Fruit fly (Drosophila melanogaster) whole organism, embryonic: Measurements from ENCODE around the gene Atat.

Source experiments
- CG10543 ChIP-seq: fragments of 200-800 bp; sonication (Bioruptor generic); optimal IDR thresholded peaks from 3 replicates; lab custom pipeline; 2017; ENCODE audit warnings: missing biosample characterization, mild to moderate bottlenecking, missing genetic modification characterization, moderate library complexity
- CG12071 ChIP-seq: fragments of 200-800 bp; sonication (Bioruptor generic); optimal IDR thresholded peaks from 3 replicates; lab custom pipeline; 2018; ENCODE audit warnings: missing biosample characterization, mild to moderate bottlenecking, missing genetic modification characterization
- CG12155 ChIP-seq: fragments of 200-800 bp; sonication (Bioruptor generic); optimal IDR thresholded peaks from 3 replicates; lab custom pipeline; 2016; ENCODE audit warnings: missing biosample characterization, missing genetic modification characterization
- CG12744 ChIP-seq: fragments of 200-800 bp; sonication (Bioruptor generic); optimal IDR thresholded peaks from 2 replicates; lab custom pipeline; 2016; ENCODE audit warnings: missing biosample characterization, missing genetic modification characterization
- CG12942 ChIP-seq: fragments of 200-800 bp; sonication (Bioruptor generic); optimal IDR thresholded peaks from 3 replicates; lab custom pipeline; 2016; ENCODE audit warnings: missing biosample characterization, missing genetic modification characterization
- CG13894 ChIP-seq: fragments of 200-800 bp; sonication (Bioruptor generic); optimal IDR thresholded peaks from 3 replicates; lab custom pipeline; 2018; ENCODE audit warnings: missing biosample characterization, mild to moderate bottlenecking, missing genetic modification characterization, moderate library complexity
- CG14441 ChIP-seq: fragments of 200-800 bp; sonication (Bioruptor generic); IDR thresholded peaks from 2 replicates; pipeline ENCODE4 v1.3.6; 2022; ENCODE audit warnings: missing biosample characterization, missing genetic modification characterization
- CG30020 ChIP-seq: fragments of 200-800 bp; optimal IDR thresholded peaks from 2 replicates; lab custom pipeline; 2019; ENCODE audit warnings: missing biosample characterization, mild to moderate bottlenecking, missing genetic modification characterization, moderate library complexity
- CG34422 ChIP-seq: fragments of 200-800 bp; sonication (Bioruptor generic); IDR thresholded peaks from 3 replicates; pipeline ENCODE4 v1.3.6; 2022; ENCODE audit warnings: missing biosample characterization, missing genetic modification characterization
- CG4282 ChIP-seq: fragments of 200-800 bp; sonication (Bioruptor generic); optimal IDR thresholded peaks from 2 replicates; lab custom pipeline; 2016; ENCODE audit warnings: missing biosample characterization, missing genetic modification characterization
- CG7928 ChIP-seq: fragments of 200-800 bp; sonication (Bioruptor generic); optimal IDR thresholded peaks from 2 replicates; lab custom pipeline; 2017; ENCODE audit warnings: missing biosample characterization, mild to moderate bottlenecking, missing genetic modification characterization
- CG8281 ChIP-seq: fragments of 200-800 bp; sonication (Bioruptor generic); optimal IDR thresholded peaks from 2 replicates; lab custom pipeline; 2018; ENCODE audit warnings: missing biosample characterization, mild to moderate bottlenecking, missing genetic modification characterization, moderate library complexity
- CG8478 ChIP-seq: fragments of >200 bp; optimal IDR thresholded peaks from 2 replicates; lab custom pipeline; 2018
- CG9437 ChIP-seq: fragments of 200-800 bp; sonication (Bioruptor generic); optimal IDR thresholded peaks from 2 replicates; lab custom pipeline; 2018; ENCODE audit warnings: missing biosample characterization, mild to moderate bottlenecking, missing genetic modification characterization
- CG9932 ChIP-seq: fragments of 200-800 bp; sonication (Bioruptor generic); IDR thresholded peaks from 2 replicates; pipeline ENCODE4 v1.3.6; 2022; ENCODE audit warnings: missing biosample characterization, missing genetic modification characterization
- Deaf1 ChIP-seq: fragments of 200-800 bp; optimal IDR thresholded peaks from 3 replicates; lab custom pipeline; 2019; ENCODE audit warnings: missing biosample characterization, mild to moderate bottlenecking, missing genetic modification characterization, moderate library complexity
- Dfd ChIP-seq, 2 experiments: fragments of >200 bp; optimal IDR thresholded peaks; 2 replicates each; lab custom pipeline; 2017; ENCODE audit warnings: missing biosample characterization in 2 of 2, missing genetic modification characterization in 2 of 2
- Drgx ChIP-seq: fragments of 200-800 bp; sonication (Bioruptor generic); IDR thresholded peaks from 2 replicates; pipeline ENCODE4 v1.3.6; 2022; ENCODE audit warnings: missing biosample characterization, missing genetic modification characterization
- Fer2 ChIP-seq: fragments of 200-800 bp; sonication (Bioruptor generic); optimal IDR thresholded peaks from 2 replicates; lab custom pipeline; 2018; ENCODE audit warnings: missing biosample characterization, mild to moderate bottlenecking, missing genetic modification characterization, moderate library complexity
- H2.0 ChIP-seq: fragments of 200-800 bp; sonication (Bioruptor generic); IDR thresholded peaks from 2 replicates; pipeline ENCODE4 v1.3.6; 2022; ENCODE audit warnings: missing biosample characterization, missing genetic modification characterization
- Hand ChIP-seq: fragments of 200-800 bp; sonication (Bioruptor generic); optimal IDR thresholded peaks from 2 replicates; lab custom pipeline; 2017; ENCODE audit warnings: mild to moderate bottlenecking, missing biosample characterization, missing genetic modification reagents, missing genetic modification characterization
- Hmx ChIP-seq: fragments of 200-800 bp; sonication (Bioruptor generic); optimal IDR thresholded peaks from 2 replicates; lab custom pipeline; 2016; ENCODE audit warnings: missing biosample characterization, missing genetic modification characterization
- Hr3 ChIP-seq: fragments of 200-800 bp; sonication (Bioruptor generic); optimal IDR thresholded peaks from 3 replicates; lab custom pipeline; 2016; ENCODE audit warnings: missing biosample characterization, missing genetic modification characterization
- Jarid2 ChIP-seq: fragments of 200-800 bp; sonication (Bioruptor generic); optimal IDR thresholded peaks from 3 replicates; lab custom pipeline; 2017; ENCODE audit warnings: mild to moderate bottlenecking, missing biosample characterization, missing genetic modification reagents, missing genetic modification characterization
- Lim3 ChIP-seq: fragments of 200-800 bp; sonication (Bioruptor generic); IDR thresholded peaks from 2 replicates; pipeline ENCODE4 v1.3.6; 2022; ENCODE audit warnings: missing biosample characterization, missing genetic modification characterization
- Mad ChIP-seq: fragments of 200-800 bp; sonication (Bioruptor generic); optimal IDR thresholded peaks from 2 replicates; lab custom pipeline; 2016; ENCODE audit warnings: missing biosample characterization, missing genetic modification characterization
- Ptx1 ChIP-seq: fragments of 200-800 bp; sonication (Bioruptor generic); IDR thresholded peaks from 2 replicates; pipeline ENCODE4 v1.3.6; 2022; ENCODE audit warnings: missing biosample characterization, missing genetic modification characterization
- Rx ChIP-seq: fragments of 200-800 bp; sonication (Bioruptor generic); IDR thresholded peaks from 2 replicates; pipeline ENCODE4 v1.3.6; 2022; ENCODE audit warnings: missing biosample characterization, missing genetic modification characterization
- Sry-δ ChIP-seq: fragments of 200-800 bp; sonication (Bioruptor generic); optimal IDR thresholded peaks from 2 replicates; lab custom pipeline; 2016; ENCODE audit warnings: missing biosample characterization, missing genetic modification characterization
- aop ChIP-seq: fragments of 200-800 bp; sonication (Bioruptor generic); IDR thresholded peaks from 2 replicates; pipeline ENCODE4 v1.3.6; 2022; ENCODE audit warnings: missing biosample characterization, missing genetic modification characterization
- corto ChIP-seq: fragments of 200-800 bp; sonication (Bioruptor generic); optimal IDR thresholded peaks from 2 replicates; lab custom pipeline; 2016; ENCODE audit warnings: missing biosample characterization, mild to moderate bottlenecking, missing genetic modification characterization, moderate library complexity
- crp ChIP-seq, 2 experiments: fragments of 200-800 bp; sonication (Bioruptor generic); optimal IDR thresholded peaks; 2 replicates in 1 of 2; 3 replicates in 1 of 2; lab custom pipeline; 2017; ENCODE audit warnings: missing biosample characterization in 2 of 2, missing genetic modification characterization in 2 of 2, mild to moderate bottlenecking in 1 of 2, moderate library complexity in 1 of 2
- dan ChIP-seq: fragments of 200-800 bp; sonication (Bioruptor generic); IDR thresholded peaks from 2 replicates; pipeline ENCODE4 v1.3.6; 2022; ENCODE audit warnings: missing biosample characterization, missing genetic modification characterization
- danr ChIP-seq: fragments of 200-800 bp; sonication (Bioruptor generic); IDR thresholded peaks from 2 replicates; pipeline ENCODE4 v1.3.6; 2022; ENCODE audit warnings: missing biosample characterization, missing genetic modification characterization
- dpn ChIP-seq, 2 experiments: fragments of 200-800 bp; sonication (Bioruptor generic); optimal IDR thresholded peaks; 3 replicates each; lab custom pipeline; 2016; ENCODE audit warnings: missing biosample characterization in 2 of 2, missing genetic modification characterization in 2 of 2
- ewg ChIP-seq: fragments of 200-800 bp; sonication (Bioruptor generic); optimal IDR thresholded peaks from 3 replicates; lab custom pipeline; 2017; ENCODE audit warnings: mild to moderate bottlenecking, missing biosample characterization, missing genetic modification reagents, missing genetic modification characterization
- fru ChIP-seq: fragments of >200 bp; optimal IDR thresholded peaks from 2 replicates; lab custom pipeline; 2017
- fu2 ChIP-seq: fragments of 200-800 bp; sonication (Bioruptor generic); optimal IDR thresholded peaks from 2 replicates; lab custom pipeline; 2016; ENCODE audit warnings: missing biosample characterization, missing genetic modification characterization
- gro ChIP-seq: fragments of 200-800 bp; sonication (Bioruptor generic); optimal IDR thresholded peaks from 2 replicates; lab custom pipeline; 2016; ENCODE audit warnings: missing biosample characterization, missing genetic modification characterization
- kay ChIP-seq: fragments of 200-800 bp; sonication (Bioruptor generic); optimal IDR thresholded peaks from 2 replicates; lab custom pipeline; 2016; ENCODE audit warnings: missing biosample characterization, missing genetic modification characterization
- knrl ChIP-seq: fragments of 200-800 bp; sonication (Bioruptor generic); IDR thresholded peaks from 3 replicates; pipeline ENCODE4 v1.3.6; 2022; ENCODE audit warnings: missing biosample characterization, missing genetic modification characterization; ENCODE audit not compliant: partially characterized antibody
- nau ChIP-seq: fragments of 200-800 bp; sonication (Bioruptor generic); optimal IDR thresholded peaks from 3 replicates; lab custom pipeline; 2017; ENCODE audit warnings: missing biosample characterization, mild to moderate bottlenecking, missing genetic modification characterization, missing genetic modification reagents
- nom ChIP-seq: fragments of 200-800 bp; sonication (Bioruptor generic); optimal IDR thresholded peaks from 2 replicates; lab custom pipeline; 2017; ENCODE audit warnings: missing biosample characterization, missing genetic modification characterization, mild to moderate bottlenecking, moderate library complexity, missing genetic modification reagents
- oc ChIP-seq: fragments of 200-800 bp; sonication (Bioruptor generic); optimal IDR thresholded peaks from 2 replicates; lab custom pipeline; 2018; ENCODE audit warnings: missing biosample characterization, mild to moderate bottlenecking, missing genetic modification characterization, moderate library complexity
- pfk ChIP-seq: fragments of 200-800 bp; sonication (Bioruptor generic); optimal IDR thresholded peaks from 2 replicates; lab custom pipeline; 2018; ENCODE audit warnings: missing biosample characterization, mild to moderate bottlenecking, missing genetic modification characterization, moderate library complexity
- schlank ChIP-seq: fragments of 200-800 bp; sonication (Bioruptor generic); optimal IDR thresholded peaks from 2 replicates; lab custom pipeline; 2018; ENCODE audit warnings: missing biosample characterization, mild to moderate bottlenecking, missing genetic modification characterization
- scrt ChIP-seq: fragments of 200-800 bp; sonication (Bioruptor generic); optimal IDR thresholded peaks from 2 replicates; lab custom pipeline; 2018; ENCODE audit warnings: missing biosample characterization, mild to moderate bottlenecking, missing genetic modification characterization, moderate library complexity
- twi ChIP-seq: fragments of 200-800 bp; optimal IDR thresholded peaks from 2 replicates; lab custom pipeline; 2019; ENCODE audit warnings: missing biosample characterization, mild to moderate bottlenecking, missing genetic modification characterization, moderate library complexity
- zfh1 ChIP-seq: fragments of 200-800 bp; sonication (Bioruptor generic); IDR thresholded peaks from 3 replicates; pipeline ENCODE4 v1.3.6; 2022; ENCODE audit warnings: missing biosample characterization, missing genetic modification characterization

The Atat gene

DNA sequence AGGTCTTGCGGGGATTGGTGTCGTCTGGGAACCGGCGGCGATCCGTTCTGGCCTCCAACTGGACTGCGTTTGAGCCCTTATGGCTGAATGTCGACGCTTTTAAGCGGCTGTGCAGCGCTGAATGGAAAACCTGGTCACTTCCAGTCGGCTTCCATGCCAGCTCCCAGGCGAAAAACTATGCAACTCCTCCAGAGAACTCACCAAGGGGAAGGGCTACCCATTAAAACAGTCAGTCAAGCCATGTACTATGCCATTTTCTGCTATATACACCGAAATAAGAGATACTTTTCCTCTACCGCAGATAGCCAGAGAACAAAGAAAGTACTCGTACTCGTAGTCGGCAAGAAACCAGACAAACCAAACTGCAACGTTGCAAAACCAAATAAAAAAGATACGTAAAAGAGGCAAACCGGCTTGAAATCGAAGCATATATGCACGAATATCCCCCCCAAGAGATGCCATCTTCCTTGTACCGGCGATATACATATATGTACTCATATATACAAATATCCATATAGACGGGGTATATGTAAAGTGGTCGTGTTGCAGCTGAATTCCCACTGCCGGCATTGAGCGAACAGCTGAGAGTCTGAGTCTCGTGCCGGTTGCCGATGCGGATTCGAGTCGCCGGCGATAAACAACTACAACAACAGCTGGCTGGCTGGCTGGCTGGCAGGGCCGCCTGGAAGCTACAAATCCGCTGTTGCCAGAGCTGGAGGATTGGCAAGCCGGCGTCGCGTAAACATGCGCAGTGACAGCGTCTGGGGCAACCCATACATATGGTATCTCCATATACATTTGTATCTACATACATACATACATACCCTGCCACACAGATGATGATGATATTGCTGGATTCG, 46.8 kb downstream of the Atat start, which contains the start of gene Hsp67Ba (continued):
- TF ChIP-seq CG7928 (GFP tag; lab: Kevin White, UChicago) (no peak), Rx (GFP tag; lab: Robert Waterston, UW) (no peak), CG10543 (GFP tag; lab: Kevin White, UChicago) (peak; percentile 17), twi (peak; percentile 58), CG9437 (no peak), CG4282 (GFP tag; lab: Kevin White, UChicago) (no peak), fu2 (GFP tag; lab: Kevin White, UChicago) (no peak), CG12744 (GFP tag; lab: Kevin White, UChicago) (no peak), CG12942 (no peak), CG8281 (no peak), Drgx (GFP tag; lab: Robert Waterston, UW) (peak; percentile 29; the same call in 1 of the 2 replicates), CG8478 (lab: Kevin White, UChicago) (no peak), CG34422 (GFP tag; lab: Robert Waterston, UW) (peak; percentile 60; the same call in 1 of the 3 replicates), CG12155 (GFP tag; lab: Kevin White, UChicago) (no peak), schlank (tag; lab: Kevin White, UChicago) (no peak), Deaf1 (peak; percentile 53), CG12071 (GFP tag; lab: Kevin White, UChicago) (no peak), dan (no peak), kay (GFP tag; lab: Kevin White, UChicago) (no peak), Hr3 (GFP tag; lab: Kevin White, UChicago) (no peak), Sry-δ (GFP tag; lab: Kevin White, UChicago) (no peak), dpn (GFP tag; optimal IDR thresholded peaks at IDR 0.05; lab: Kevin White, UChicago) (no peak), gro (GFP tag; lab: Kevin White, UChicago) (no peak), danr (no peak), Jarid2 (GFP tag; lab: Kevin White, UChicago) (no peak), Ptx1 (GFP tag; lab: Robert Waterston, UW) (no peak), CG14441 (no peak), H2.0 (GFP tag; lab: Robert Waterston, UW) (no peak), ewg (GFP tag; lab: Kevin White, UChicago) (peak; percentile 56), corto (GFP tag; lab: Kevin White, UChicago) (peak; percentile 47), crp (GFP tag; optimal IDR thresholded peaks at IDR 0.05; lab: Kevin White, UChicago) (peak in 1 of 2 experiments; percentile 39), aop (GFP tag; lab: Robert Waterston, UW) (no peak), Lim3 (GFP tag; lab: Robert Waterston, UW) (no peak), Fer2 (tag; lab: Kevin White, UChicago) (no peak), Hmx (no peak), nom (GFP tag; lab: Kevin White, UChicago) (peak; percentile 49), Mad (GFP tag; lab: Kevin White, UChicago) (no peak), oc (no peak)
- TF ChIP-seq, all 482 proteins: peak for 12

DNA sequence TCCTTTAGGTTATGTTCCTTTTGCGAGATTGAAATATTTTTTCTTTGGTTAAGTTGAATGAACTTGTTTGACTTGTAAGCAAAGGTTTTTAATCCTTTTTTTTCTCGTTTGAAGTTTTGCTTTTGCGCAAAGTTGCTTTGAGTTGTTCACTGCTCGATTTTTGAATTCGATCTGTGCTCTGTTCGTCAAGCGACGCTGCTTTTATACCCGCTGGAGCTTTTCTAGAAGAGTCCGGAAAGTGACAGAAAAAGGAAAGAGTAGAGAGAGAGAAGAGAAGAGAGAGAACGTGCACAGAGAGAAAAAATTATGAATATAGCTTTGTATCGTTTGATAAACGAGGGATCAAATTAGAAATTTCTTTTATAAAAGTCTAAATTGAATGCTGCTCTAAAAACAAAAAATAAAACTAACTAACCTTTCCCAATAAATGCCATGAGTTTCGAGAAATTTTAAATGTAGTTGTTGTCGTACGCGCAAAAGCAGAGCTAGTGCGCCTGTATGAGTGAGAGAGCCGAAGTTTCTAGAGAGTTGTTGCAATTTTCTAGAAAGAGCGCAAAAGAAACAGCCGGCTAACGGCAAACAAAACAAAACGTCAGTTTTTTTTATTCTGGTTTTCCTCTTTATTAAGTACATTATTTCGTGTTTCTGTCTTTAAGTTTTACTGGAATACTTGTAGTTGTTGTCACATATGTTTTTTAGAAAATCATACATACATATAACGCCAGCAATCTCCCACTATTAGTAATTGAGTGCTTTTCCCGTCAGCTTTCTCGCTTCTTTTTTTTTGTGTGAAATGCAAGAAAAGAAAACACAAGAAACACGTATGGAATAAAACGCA, 49.1 kb downstream of the Atat start, which contains the start of gene Hsp26:
Hsp26 (minus strand) TSS at position 230 of the 838 bp plus-strand sequence.
- TF ChIP-seq pfk: no peak
- peak; percentile 46 for TF ChIP-seq CG30020 (tag; lab: Kevin White, UChicago)
- peak; percentile 61 for TF ChIP-seq CG9932 (GFP tag; lab: Robert Waterston, UW)
- TF ChIP-seq zfh1 (GFP tag; lab: Robert Waterston, UW): peak; percentile 81
- TF ChIP-seq CG13894 (tag; lab: Kevin White, UChicago): peak; percentile 19
- TF ChIP-seq scrt: peak; percentile 80
- peak; percentile 87 for TF ChIP-seq nau
- no peak for TF ChIP-seq aop (GFP tag; lab: Robert Waterston, UW)
- no peak for TF ChIP-seq fru (lab: Kevin White, UChicago)
- no peak for TF ChIP-seq knrl (GFP tag; lab: Robert Waterston, UW)
- no peak for TF ChIP-seq Dfd (GFP tag; optimal IDR thresholded peaks at IDR 0.05; lab: Kevin White, UChicago)
- TF ChIP-seq Hand: peak; percentile 87
